Worm (Caenorhabditis elegans): ENCODE results near the gene exo-1.

DNA sequence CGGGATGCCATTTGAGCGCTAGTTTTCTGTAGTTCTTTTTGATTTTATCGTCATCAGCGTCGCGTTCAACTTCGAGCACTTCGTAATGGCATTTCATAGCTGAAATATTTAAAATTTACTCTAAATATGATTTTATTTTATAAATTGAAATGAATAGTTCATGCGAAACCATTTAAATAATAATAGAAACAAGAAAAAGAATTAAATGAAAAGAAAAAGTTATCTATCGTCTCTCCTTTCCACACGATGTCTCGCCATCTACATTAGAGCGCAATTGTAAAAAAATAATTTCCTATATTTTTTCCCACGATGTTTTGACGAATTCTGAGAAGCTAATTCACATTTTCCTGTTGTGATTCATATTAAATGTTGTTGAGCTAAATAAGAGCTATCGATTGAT lies 30.1 kb upstream of the exo-1 start, which contains the start of gene dnj-17:
- TF ChIP-seq pha-4 (tag; optimal IDR thresholded peaks at IDR 0.05) = no peak
- TF ChIP-seq dpl-1 (GFP tag; optimal IDR thresholded peaks at IDR 0.05) = no peak
- TF ChIP-seq ama-1 (optimal IDR thresholded peaks at IDR 0.05) = no peak
- TF ChIP-seq ama-1 (GFP tag; optimal IDR thresholded peaks at IDR 0.05) = no peak
- no peak for TF ChIP-seq F39B2.1 (GFP tag; IDR thresholded peaks at IDR 0.05)
- no peak for TF ChIP-seq lin-26 (GFP tag; IDR thresholded peaks at IDR 0.05)
- TF ChIP-seq T07F8.4 (tag; optimal IDR thresholded peaks at IDR 0.05) = no peak
- TF ChIP-seq nfya-1 (tag; optimal IDR thresholded peaks at IDR 0.05; ENCODE audit: borderline replicate concordance, insufficient read depth) = no peak
- TF ChIP-seq mxl-1 (tag; optimal IDR thresholded peaks at IDR 0.05) = no peak

All from whole organism, young adult.